Worm (Caenorhabditis elegans): Measurements from ENCODE around the gene ttr-57.

- TF ChIP-seq ceh-19 (GFP tag; optimal IDR thresholded peaks at IDR 0.05) (no peak), ceh-9 (tag; optimal IDR thresholded peaks at IDR 0.05) (no peak), dve-1 (tag; optimal IDR thresholded peaks at IDR 0.05) (no peak), nhr-11 (tag; optimal IDR thresholded peaks at IDR 0.05) (no peak), mec-3 (tag; optimal IDR thresholded peaks at IDR 0.05; ENCODE audit: borderline replicate concordance) (no peak), ceh-18 (tag; optimal IDR thresholded peaks at IDR 0.05) (no peak), pha-4 (tag; optimal IDR thresholded peaks at IDR 0.05) (no peak), ceh-2 (tag; optimal IDR thresholded peaks at IDR 0.05) (no peak), nfya-1 (tag; optimal IDR thresholded peaks at IDR 0.05) (no peak), ama-1 (optimal IDR thresholded peaks at IDR 0.05) (no peak), elt-4 (tag; optimal IDR thresholded peaks at IDR 0.05) (no peak)
These were observed 37.0 kb downstream of the ttr-57 start, which contains the start of gene srxa-15 for ce11 chrV:20641896-20642295.
